Fruit fly (Drosophila melanogaster): ENCODE data around the gene CG12104.
A peak's percentile ranks its signal among the peaks of the same experiment; 100 is the strongest.

Gene CG12104

dm6 chr3L:1579169-1579853 lies 23.2 kb downstream of the CG12104 start:
- peak; percentile 2 for TF ChIP-seq HLH54F (GFP tag; optimal IDR thresholded peaks at IDR 0.05)
- peak; percentile 29 for TF ChIP-seq CG4617 (GFP tag; optimal IDR thresholded peaks at IDR 0.05; ENCODE audit: borderline replicate concordance)
- peak; percentile 24 for TF ChIP-seq CG12744 (GFP tag; optimal IDR thresholded peaks at IDR 0.05)
- no peak for TF ChIP-seq Deaf1 (tag; optimal IDR thresholded peaks at IDR 0.05)
- peak; percentile 59 for TF ChIP-seq HLH3B (GFP tag; IDR thresholded peaks at IDR 0.05)
- TF ChIP-seq nerfin-1 (tag; optimal IDR thresholded peaks at IDR 0.05): peak; percentile 76
- peak; percentile 16 for TF ChIP-seq CG9609 (GFP tag; optimal IDR thresholded peaks at IDR 0.05)
- TF ChIP-seq onecut (GFP tag; IDR thresholded peaks at IDR 0.05): peak; percentile 68
- TF ChIP-seq Lim3 (GFP tag; IDR thresholded peaks at IDR 0.05): no peak
- peak; percentile 54 for TF ChIP-seq sima (GFP tag; optimal IDR thresholded peaks at IDR 0.05)
- TF ChIP-seq CG10267 (tag; optimal IDR thresholded peaks at IDR 0.05): peak; percentile 44
- TF ChIP-seq CG2199 (GFP tag; IDR thresholded peaks at IDR 0.05): no peak
- TF ChIP-seq caup (GFP tag; optimal IDR thresholded peaks at IDR 0.05; ENCODE audit: severe bottlenecking): peak; percentile 28
- TF ChIP-seq C15 (GFP tag; IDR thresholded peaks at IDR 0.05): no peak
- TF ChIP-seq CG6854 (GFP tag; optimal IDR thresholded peaks at IDR 0.05): peak; percentile 6
- TF ChIP-seq B-H1 (GFP tag; IDR thresholded peaks at IDR 0.05): no peak
- peak; percentile 55 for TF ChIP-seq CG11695 (GFP tag; IDR thresholded peaks at IDR 0.05)
- peak; percentile 81 for TF ChIP-seq CG10209 (GFP tag; optimal IDR thresholded peaks at IDR 0.05)
- TF ChIP-seq CG18262 (tag; optimal IDR thresholded peaks at IDR 0.05): peak; percentile 78
- TF ChIP-seq CG8478 (optimal IDR thresholded peaks at IDR 0.05): no peak
- peak; percentile 71 for TF ChIP-seq CG4328 (GFP tag; optimal IDR thresholded peaks at IDR 0.05)
- TF ChIP-seq gcm (GFP tag; optimal IDR thresholded peaks at IDR 0.05): peak; percentile 69
- no peak for TF ChIP-seq CG8765 (GFP tag; IDR thresholded peaks at IDR 0.05)
- TF ChIP-seq GATAe (GFP tag; conservative IDR thresholded peaks at IDR 0.05): peak; percentile 14; the same call in 1 of the 2 replicates
- TF ChIP-seq CG2875 (GFP tag; optimal IDR thresholded peaks at IDR 0.05): peak; percentile 88
- peak; percentile 52 for TF ChIP-seq phol (tag; optimal IDR thresholded peaks at IDR 0.05)
- no peak for TF ChIP-seq CG42726 (GFP tag; IDR thresholded peaks at IDR 0.05; ENCODE audit: partially characterized antibody)
- TF ChIP-seq Dek (tag; optimal IDR thresholded peaks at IDR 0.05): peak; percentile 0
- TF ChIP-seq CG17612 (GFP tag; IDR thresholded peaks at IDR 0.05): no peak
- peak; percentile 30 for TF ChIP-seq disco-r (GFP tag; optimal IDR thresholded peaks at IDR 0.05)
- TF ChIP-seq Drgx (GFP tag; IDR thresholded peaks at IDR 0.05): no peak
- peak; percentile 73; the same call in 1 of the 3 replicates for TF ChIP-seq Optix (GFP tag; IDR thresholded peaks at IDR 0.05)
- TF ChIP-seq CG9932 (GFP tag; IDR thresholded peaks at IDR 0.05): no peak
- no peak; the same call in 1 of the 2 replicates for TF ChIP-seq Adf1 (GFP tag; IDR thresholded peaks at IDR 0.05)
- TF ChIP-seq sr (GFP tag; IDR thresholded peaks at IDR 0.05): peak; percentile 72; the same call in 2 of the 3 replicates
- TF ChIP-seq vfl (GFP tag; optimal IDR thresholded peaks at IDR 0.05): no peak
- TF ChIP-seq zfh1 (GFP tag; IDR thresholded peaks at IDR 0.05): peak; percentile 28
- TF ChIP-seq CG43689 (GFP tag; IDR thresholded peaks at IDR 0.05): peak; percentile 45; the same call in 1 of the 2 replicates
- peak; percentile 52 for TF ChIP-seq tin (GFP tag; optimal IDR thresholded peaks at IDR 0.05)
- TF ChIP-seq Atf3 (GFP tag; optimal IDR thresholded peaks at IDR 0.05): peak; percentile 7
- TF ChIP-seq twi (tag; optimal IDR thresholded peaks at IDR 0.05): peak; percentile 75
- TF ChIP-seq CG9437 (GFP tag; optimal IDR thresholded peaks at IDR 0.05): peak; percentile 6
- TF ChIP-seq CG7963 (GFP tag; IDR thresholded peaks at IDR 0.05; ENCODE audit: partially characterized antibody): no peak
- no peak for TF ChIP-seq Sin3A (optimal IDR thresholded peaks at IDR 0.05)
- peak; percentile 60 for TF ChIP-seq unpg (GFP tag; optimal IDR thresholded peaks at IDR 0.05)
- peak; percentile 74 for TF ChIP-seq CG11504 (tag; optimal IDR thresholded peaks at IDR 0.05)
- peak; percentile 76 for TF ChIP-seq odd (GFP tag; optimal IDR thresholded peaks at IDR 0.05)
- no peak for TF ChIP-seq Doc2 (GFP tag; IDR thresholded peaks at IDR 0.05)
- peak; percentile 61 for TF ChIP-seq pnt (GFP tag; optimal IDR thresholded peaks at IDR 0.05)
- peak; percentile 8 for TF ChIP-seq D19B (GFP tag; optimal IDR thresholded peaks at IDR 0.05)
- TF ChIP-seq fd102C (GFP tag; optimal IDR thresholded peaks at IDR 0.05): peak; percentile 92
